Worm (Caenorhabditis elegans) whole organism, L4 larva: Measurements from ENCODE around the gene C10E2.1.

Experiments used
- F10B5.3 ChIP-seq: sonication (generic microtip); optimal IDR thresholded peaks from 2 replicates; lab custom pipeline; 2016; ENCODE audit warnings: mild to moderate bottlenecking, missing genetic modification characterization, missing compliant biosample characterization
- F26F4.8 ChIP-seq: fragments of 200-800 bp; sonication (Bioruptor generic); conservative IDR thresholded peaks from 2 replicates; pipeline ENCODE4 v1.3.6; 2022; ENCODE audit warnings: missing genetic modification characterization, missing compliant biosample characterization
- F44E2.7 ChIP-seq: fragments of 200-800 bp; sonication (Bioruptor generic); IDR thresholded peaks from 2 replicates; pipeline ENCODE4 v2.1.2; 2022; ENCODE audit warnings: missing genetic modification characterization, missing compliant biosample characterization
- R02D3.7 ChIP-seq: fragments of 150-350 bp; sonication (generic microtip); optimal IDR thresholded peaks from 3 replicates; lab custom pipeline; 2014; ENCODE audit warnings: missing biosample characterization, missing genetic modification characterization
- Y48G9A.11 ChIP-seq: fragments of 200-800 bp; sonication (Bioruptor generic); IDR thresholded peaks from 2 replicates; pipeline ENCODE4 v1.3.6; 2022; ENCODE audit warnings: missing genetic modification reagents, missing genetic modification characterization, missing compliant biosample characterization
- aha-1 ChIP-seq: fragments of 150-350 bp; peaks from one replicate; lab custom pipeline; 2014; ENCODE audit warnings: missing biosample characterization, missing genetic modification characterization
- aly-2 ChIP-seq: sonication (generic microtip); optimal IDR thresholded peaks from 2 replicates; lab custom pipeline; 2018; ENCODE audit warnings: missing biosample characterization, missing genetic modification characterization
- ama-1 ChIP-seq: fragments of 150-350 bp; optimal IDR thresholded peaks from 2 replicates; lab custom pipeline; 2014; ENCODE audit warnings: inconsistent platforms, mixed read lengths
- ceh-28 ChIP-seq: fragments of 150-350 bp; optimal IDR thresholded peaks from 2 replicates; lab custom pipeline; 2014; ENCODE audit warnings: missing biosample characterization, missing genetic modification reagents, missing genetic modification characterization
- ceh-32 ChIP-seq: sonication (generic microtip); optimal IDR thresholded peaks from 2 replicates; lab custom pipeline; 2016; ENCODE audit warnings: mild to moderate bottlenecking, missing genetic modification characterization, missing compliant biosample characterization; ENCODE audit not compliant: poor library complexity
- ceh-62 ChIP-seq: sonication (generic microtip); optimal IDR thresholded peaks from 2 replicates; lab custom pipeline; 2017; ENCODE audit warnings: missing biosample characterization, missing genetic modification characterization
- ctbp-1 ChIP-seq: fragments of 200-800 bp; sonication (Bioruptor generic); IDR thresholded peaks from 2 replicates; pipeline ENCODE4 v1.3.6; 2022; ENCODE audit warnings: missing genetic modification reagents, missing genetic modification characterization, missing compliant biosample characterization
- daf-12 ChIP-seq: fragments of 150-350 bp; optimal IDR thresholded peaks from 2 replicates; lab custom pipeline; 2014; ENCODE audit warnings: missing biosample characterization, missing genetic modification reagents, missing genetic modification characterization
- daf-16 ChIP-seq, 3 experiments: sonication (generic microtip); optimal IDR thresholded peaks; 2 replicates each; lab custom pipeline; 2016 to 2017; ENCODE audit warnings: missing genetic modification characterization in 3 of 3, missing genetic modification reagents in 3 of 3, mild to moderate bottlenecking in 2 of 3, missing compliant biosample characterization in 2 of 3, missing biosample characterization in 1 of 3, moderate library complexity in 1 of 3
- daf-19 ChIP-seq: fragments of 200-800 bp; sonication (Bioruptor generic); conservative IDR thresholded peaks from 2 replicates; pipeline ENCODE4 v1.3.6; 2022; ENCODE audit warnings: missing genetic modification characterization, missing compliant biosample characterization
- dmd-6 ChIP-seq: fragments of 200-800 bp; sonication (Bioruptor generic); IDR thresholded peaks from 2 replicates; pipeline ENCODE4 v1.3.6; 2022; ENCODE audit warnings: missing genetic modification reagents, missing genetic modification characterization, missing compliant biosample characterization
- dmd-9 ChIP-seq: fragments of 200-800 bp; sonication (Bioruptor generic); IDR thresholded peaks from 2 replicates; pipeline ENCODE4 v1.3.6; 2022; ENCODE audit warnings: missing genetic modification reagents, missing genetic modification characterization, missing compliant biosample characterization
- egl-43 ChIP-seq: fragments of 200-800 bp; sonication (Bioruptor generic); IDR thresholded peaks from 2 replicates; pipeline ENCODE4 v1.3.6; 2022; ENCODE audit warnings: missing genetic modification reagents, missing genetic modification characterization, missing compliant biosample characterization
- hif-1 ChIP-seq, 2 experiments: sonication (generic microtip); optimal IDR thresholded peaks; 2 replicates each; lab custom pipeline; 2016 to 2017; ENCODE audit warnings: missing compliant biosample characterization in 2 of 2, missing genetic modification characterization in 2 of 2, missing genetic modification reagents in 2 of 2, missing genotype in 2 of 2, mild to moderate bottlenecking in 1 of 2
- hlh-11 ChIP-seq: fragments of 200-800 bp; sonication (Bioruptor generic); optimal IDR thresholded peaks from 2 replicates; lab custom pipeline; 2018; ENCODE audit warnings: mild to moderate bottlenecking, missing genetic modification characterization, missing compliant biosample characterization
- hlh-30 ChIP-seq: sonication (generic microtip); optimal IDR thresholded peaks from 2 replicates; lab custom pipeline; 2017; ENCODE audit warnings: antibody characterized with exemption, mild to moderate bottlenecking, missing genetic modification characterization, missing compliant biosample characterization; ENCODE audit not compliant: insufficient read depth
- lim-7 ChIP-seq: fragments of 200-800 bp; sonication (Bioruptor generic); IDR thresholded peaks from 2 replicates; pipeline ENCODE4 v1.3.6; 2022; ENCODE audit warnings: missing genetic modification characterization, missing compliant biosample characterization
- lin-13 ChIP-seq: fragments of 150-350 bp; optimal IDR thresholded peaks from 2 replicates; lab custom pipeline; 2014; ENCODE audit warnings: missing biosample characterization, missing genetic modification reagents, missing genetic modification characterization
- lin-15B ChIP-seq: fragments of 150-350 bp; sonication (generic microtip); optimal IDR thresholded peaks from 3 replicates; lab custom pipeline; 2014; ENCODE audit warnings: missing biosample characterization, missing genetic modification characterization
- lin-39 ChIP-seq: fragments of 150-350 bp; optimal IDR thresholded peaks from 2 replicates; lab custom pipeline; 2014; ENCODE audit warnings: missing biosample characterization, missing genetic modification reagents, missing genetic modification characterization
- lir-3 ChIP-seq: sonication (generic microtip); optimal IDR thresholded peaks from 2 replicates; lab custom pipeline; 2016; ENCODE audit warnings: mild to moderate bottlenecking, missing genetic modification characterization, missing compliant biosample characterization
- lsy-2 ChIP-seq, 2 experiments: fragments of 150-350 bp in 1 of 2; sonication (generic microtip) in 1 of 2; optimal IDR thresholded peaks; 2 replicates each; lab custom pipeline; 2014 to 2017; ENCODE audit warnings: missing biosample characterization in 2 of 2, missing genetic modification characterization in 2 of 2
- madf-9 ChIP-seq: fragments of 200-800 bp; sonication (Bioruptor generic); conservative IDR thresholded peaks from 2 replicates; pipeline ENCODE4 v1.3.6; 2022; ENCODE audit warnings: missing genetic modification reagents, missing genetic modification characterization, missing compliant biosample characterization
- mdl-1 ChIP-seq, 2 experiments: fragments of 150-350 bp in 1 of 2; sonication (generic microtip) in 1 of 2; optimal IDR thresholded peaks; 2 replicates each; lab custom pipeline; 2014 to 2017; ENCODE audit warnings: missing biosample characterization in 2 of 2, missing genetic modification characterization in 2 of 2
- mes-2 ChIP-seq: sonication (generic microtip); optimal IDR thresholded peaks from 2 replicates; lab custom pipeline; 2016; ENCODE audit warnings: missing genotype, mild to moderate bottlenecking, missing genetic modification characterization, missing compliant biosample characterization; ENCODE audit not compliant: poor library complexity, severe bottlenecking
- nhr-10 ChIP-seq: fragments of 150-350 bp; optimal IDR thresholded peaks from 2 replicates; lab custom pipeline; 2014; ENCODE audit warnings: missing biosample characterization, missing genetic modification characterization
- nhr-111 ChIP-seq: fragments of 200-800 bp; sonication (Bioruptor generic); optimal IDR thresholded peaks from 2 replicates; lab custom pipeline; 2018; ENCODE audit warnings: mild to moderate bottlenecking, missing genetic modification characterization, missing compliant biosample characterization
- nhr-28 ChIP-seq: fragments of 150-350 bp; optimal IDR thresholded peaks from 2 replicates; lab custom pipeline; 2014; ENCODE audit warnings: missing biosample characterization, missing genetic modification characterization
- nhr-41 ChIP-seq: fragments of 200-800 bp; sonication (Bioruptor generic); IDR thresholded peaks from 2 replicates; pipeline ENCODE4 v1.3.6; 2022; ENCODE audit warnings: missing genetic modification reagents, missing genetic modification characterization, missing compliant biosample characterization
- nhr-6 ChIP-seq: fragments of 150-350 bp; optimal IDR thresholded peaks from 2 replicates; lab custom pipeline; 2014; ENCODE audit warnings: missing biosample characterization, missing genetic modification characterization
- nhr-77 ChIP-seq: fragments of 150-350 bp; optimal IDR thresholded peaks from 2 replicates; lab custom pipeline; 2014; ENCODE audit warnings: missing biosample characterization, missing genetic modification characterization
- rbr-2 ChIP-seq: sonication (generic microtip); optimal IDR thresholded peaks from 2 replicates; lab custom pipeline; 2016; ENCODE audit warnings: missing genotype, missing genetic modification characterization, missing compliant biosample characterization
- sdz-12 ChIP-seq: fragments of 200-800 bp; sonication (Bioruptor generic); optimal IDR thresholded peaks from 2 replicates; lab custom pipeline; 2018; ENCODE audit warnings: mild to moderate bottlenecking, missing genetic modification characterization, missing compliant biosample characterization
- set-16 ChIP-seq: fragments of 200-800 bp; sonication (Bioruptor generic); IDR thresholded peaks from 2 replicates; pipeline ENCODE4 v1.3.6; 2022; ENCODE audit warnings: missing genetic modification reagents, missing genetic modification characterization, missing compliant biosample characterization
- snpc-1.2 ChIP-seq: fragments of 200-800 bp; sonication (Bioruptor generic); IDR thresholded peaks from 2 replicates; pipeline ENCODE4 v1.3.6; 2022; ENCODE audit warnings: missing genetic modification reagents, missing genetic modification characterization, missing compliant biosample characterization
- snpc-4 ChIP-seq: fragments of 150-350 bp; optimal IDR thresholded peaks from 2 replicates; lab custom pipeline; 2014; ENCODE audit warnings: missing biosample characterization, missing genetic modification characterization
- spr-1 ChIP-seq: sonication (generic microtip); optimal IDR thresholded peaks from 2 replicates; lab custom pipeline; 2016; ENCODE audit warnings: mild to moderate bottlenecking, missing genetic modification characterization, missing compliant biosample characterization
- spr-3 ChIP-seq: fragments of 200-800 bp; sonication (Bioruptor generic); optimal IDR thresholded peaks from 2 replicates; lab custom pipeline; 2018; ENCODE audit warnings: mild to moderate bottlenecking, missing genetic modification characterization, missing compliant biosample characterization
- tra-1 ChIP-seq: fragments of 200-800 bp; sonication (Bioruptor generic); IDR thresholded peaks from 2 replicates; pipeline ENCODE4 v1.3.6; 2022; ENCODE audit warnings: missing genetic modification reagents, missing genetic modification characterization, missing compliant biosample characterization
- zag-1 ChIP-seq: fragments of 150-350 bp; optimal IDR thresholded peaks from 2 replicates; lab custom pipeline; 2014; ENCODE audit warnings: missing biosample characterization, missing genetic modification characterization
- zip-11 ChIP-seq: fragments of 200-800 bp; sonication (Bioruptor generic); IDR thresholded peaks from 2 replicates; pipeline ENCODE4 v1.3.6; 2022; ENCODE audit warnings: missing genetic modification characterization, missing compliant biosample characterization

Gene C10E2.1

ce11 chrX:16762529-16762928 lies at the start of gene C10E2.1:
Gene C10E2.1, plus strand, starts transcription at chrX:16762829.
- TF ChIP-seq F10B5.3 (tag; lab: Kevin White, UChicago) (no peak), ctbp-1 (GFP tag; lab: Robert Waterston, UW) (no peak), hlh-11 (tag; lab: Kevin White, UChicago) (no peak), ceh-62 (tag; lab: Kevin White, UChicago) (no peak), spr-3 (GFP tag; lab: Kevin White, UChicago) (no peak), daf-16 (GFP tag; optimal IDR thresholded peaks at IDR 0.05; lab: Kevin White, UChicago) (no peak), daf-16 (tag; optimal IDR thresholded peaks at IDR 0.05; lab: Kevin White, UChicago) (no peak), lin-15B (tag; lab: Kevin White, UChicago) (no peak), lin-13 (GFP tag; lab: Kevin White, UChicago) (no peak), ama-1 (no peak), hlh-30 (tag; lab: Kevin White, UChicago) (no peak), tra-1 (GFP tag; lab: Robert Waterston, UW) (no peak), F26F4.8 (GFP tag; lab: Robert Waterston, UW) (no peak), aly-2 (no peak), spr-1 (tag; lab: Kevin White, UChicago) (no peak)

ce11 chrX:16715938-16716337 lies 46.7 kb upstream of the C10E2.1 start:
- TF ChIP-seq lim-7 (GFP tag; lab: Robert Waterston, UW) (no peak), F10B5.3 (tag; lab: Kevin White, UChicago) (no peak), sdz-12 (GFP tag; lab: Kevin White, UChicago) (no peak), Y48G9A.11 (0 out of 2 replicates have a peak, but pooled peaks have one; percentile 41), F44E2.7 (GFP tag; lab: Robert Waterston, UW) (no peak), snpc-1.2 (GFP tag; lab: Robert Waterston, UW) (no peak), set-16 (GFP tag; lab: Robert Waterston, UW) (peak; percentile 59), egl-43 (0 out of 2 replicates have a peak, but pooled peaks have one; percentile 23), ceh-62 (tag; lab: Kevin White, UChicago) (no peak), madf-9 (GFP tag; lab: Robert Waterston, UW) (no peak), daf-12 (tag; lab: Kevin White, UChicago) (no peak)
- TF ChIP-seq, all 104 proteins: peak for 3

ce11 chrX:16721930-16722329 lies 40.7 kb upstream of the C10E2.1 start:
- TF ChIP-seq dmd-9 (GFP tag; lab: Robert Waterston, UW), result no peak
- TF ChIP-seq zip-11 (GFP tag; lab: Robert Waterston, UW), result no peak
- TF ChIP-seq aha-1, result peak; percentile 47
- peak; percentile 69 for TF ChIP-seq snpc-1.2 (GFP tag; lab: Robert Waterston, UW)
- TF ChIP-seq nhr-41 (GFP tag; lab: Robert Waterston, UW), result no peak
- peak; percentile 36 for TF ChIP-seq lin-13 (GFP tag; lab: Kevin White, UChicago)
- TF ChIP-seq, all 104 proteins: peak for 3

ce11 chrX:16724954-16725353 lies 37.7 kb upstream of the C10E2.1 start:
- TF ChIP-seq lin-39 (tag; lab: Kevin White, UChicago), result no peak
- TF ChIP-seq nhr-28, result peak; percentile 71
- TF ChIP-seq lir-3 (tag; lab: Kevin White, UChicago), result no peak
- TF ChIP-seq ceh-28 (tag; lab: Kevin White, UChicago), result no peak
- peak; percentile 18 for TF ChIP-seq aha-1
- TF ChIP-seq nhr-111 (GFP tag; lab: Kevin White, UChicago), result no peak
- no peak for TF ChIP-seq mes-2 (tag; lab: Kevin White, UChicago)
- TF ChIP-seq hif-1 (tag; optimal IDR thresholded peaks at IDR 0.05; lab: Kevin White, UChicago), result peak in 1 of 2 experiments; percentile 23
- no peak for TF ChIP-seq R02D3.7 (tag; lab: Kevin White, UChicago)
- TF ChIP-seq sdz-12 (GFP tag; lab: Kevin White, UChicago), result no peak
- TF ChIP-seq daf-19, result no peak
- no peak for TF ChIP-seq zip-11 (GFP tag; lab: Robert Waterston, UW)
- TF ChIP-seq mdl-1 (tag; optimal IDR thresholded peaks at IDR 0.05; lab: Kevin White, UChicago), result peak; percentile 43
- peak; percentile 97 for TF ChIP-seq dmd-6 (GFP tag; lab: Robert Waterston, UW)
- peak; percentile 25 for TF ChIP-seq nhr-77 (tag; lab: Kevin White, UChicago)
- no peak for TF ChIP-seq ceh-32
- TF ChIP-seq snpc-4 (tag; lab: Kevin White, UChicago), result no peak
- TF ChIP-seq zag-1, result no peak
- no peak for TF ChIP-seq nhr-6
- TF ChIP-seq rbr-2 (tag; lab: Kevin White, UChicago), result no peak
- no peak for TF ChIP-seq lsy-2 (tag; optimal IDR thresholded peaks at IDR 0.05; lab: Kevin White, UChicago)
- no peak for TF ChIP-seq nhr-10 (tag; lab: Kevin White, UChicago)
- no peak for TF ChIP-seq F10B5.3 (tag; lab: Kevin White, UChicago)
